Worm (Caenorhabditis elegans): Measurements from ENCODE around the gene C05E11.6.

ce11 chrX:4534112-4534511 lies 27.9 kb upstream of the C05E11.6 start:
- TF ChIP-seq nhr-19 (GFP tag; conservative IDR thresholded peaks at IDR 0.05) (no peak), dpl-1 (GFP tag; optimal IDR thresholded peaks at IDR 0.05) (no peak), unc-62 (GFP tag; optimal IDR thresholded peaks at IDR 0.05) (no peak), sup-37 (GFP tag; optimal IDR thresholded peaks at IDR 0.05) (no peak), ztf-11 (tag; optimal IDR thresholded peaks at IDR 0.05) (no peak), pqm-1 (tag; optimal IDR thresholded peaks at IDR 0.05) (no peak), lin-39 (tag; optimal IDR thresholded peaks at IDR 0.05) (no peak), hlh-4 (tag; optimal IDR thresholded peaks at IDR 0.05) (no peak), ceh-82 (tag; optimal IDR thresholded peaks at IDR 0.05) (no peak), ceh-90 (tag; optimal IDR thresholded peaks at IDR 0.05) (no peak)
